Worm (Caenorhabditis elegans): ENCODE data around the gene glb-15.

- no peak for TF ChIP-seq W03F9.2 (tag; optimal IDR thresholded peaks at IDR 0.05)
- TF ChIP-seq him-1 (tag; optimal IDR thresholded peaks at IDR 0.05): no peak
Measured at ce11 chrV:11647821-11648220, 29.7 kb upstream of the glb-15 start.
